Worm (Caenorhabditis elegans): ENCODE data around the gene Y116A8C.38.

DNA sequence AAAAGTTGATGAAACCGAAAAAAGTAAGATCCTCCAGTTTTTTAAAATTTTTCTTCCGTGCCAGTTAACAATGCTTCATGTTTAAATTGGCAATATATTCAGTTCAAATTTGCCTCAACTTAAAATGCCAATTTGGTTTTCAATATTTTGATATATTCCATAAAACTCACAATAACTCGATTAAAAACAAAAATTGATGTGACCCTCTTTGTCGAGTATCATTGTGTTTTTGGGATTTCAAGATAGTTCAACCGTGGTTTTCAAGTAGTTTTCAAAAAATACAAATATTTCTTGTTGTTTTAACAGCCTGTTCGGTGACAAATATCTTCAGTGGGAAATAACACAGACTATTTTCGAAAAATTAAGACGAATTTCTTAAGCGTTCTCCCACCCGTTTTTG lies 21.7 kb downstream of the Y116A8C.38 start:
- TF ChIP-seq ref-2 (tag; optimal IDR thresholded peaks at IDR 0.05) = no peak
- TF ChIP-seq ceh-31 (tag; optimal IDR thresholded peaks at IDR 0.05) = no peak
- TF ChIP-seq ama-1 (optimal IDR thresholded peaks at IDR 0.05) = no peak
- no peak for TF ChIP-seq unc-3 (GFP tag; conservative IDR thresholded peaks at IDR 0.05)
- TF ChIP-seq unc-3 (tag; optimal IDR thresholded peaks at IDR 0.05) = no peak
- TF ChIP-seq mec-3 (tag; optimal IDR thresholded peaks at IDR 0.05; ENCODE audit: borderline replicate concordance) = no peak
- no peak for TF ChIP-seq hlh-13 (GFP tag; optimal IDR thresholded peaks at IDR 0.05)
- TF ChIP-seq unc-86 (tag; optimal IDR thresholded peaks at IDR 0.05) = no peak
- TF ChIP-seq C38D4.7 (GFP tag; optimal IDR thresholded peaks at IDR 0.05) = no peak
- TF ChIP-seq tbx-2 (tag; optimal IDR thresholded peaks at IDR 0.05) = no peak
- TF ChIP-seq hlh-6 (tag; optimal IDR thresholded peaks at IDR 0.05) = no peak
- no peak for TF ChIP-seq pqm-1 (tag; optimal IDR thresholded peaks at IDR 0.05)
- TF ChIP-seq ceh-24 (tag; optimal IDR thresholded peaks at IDR 0.05) = no peak
- TF ChIP-seq sdc-2 (tag; optimal IDR thresholded peaks at IDR 0.05) = no peak
